Fruit fly (Drosophila melanogaster) whole organism, embryonic: Measurements from ENCODE around the gene Dbp73D.

Experiments used
- Abd-B ChIP-seq: fragments of 200-800 bp; sonication (Bioruptor generic); optimal IDR thresholded peaks from 2 replicates; lab custom pipeline; 2018; ENCODE audit warnings: missing biosample characterization, mild to moderate bottlenecking, missing genetic modification characterization, moderate library complexity
- Ada2b ChIP-seq: fragments of 200-800 bp; sonication (Bioruptor generic); IDR thresholded peaks from 2 replicates; pipeline ENCODE4 v1.3.6; 2022; ENCODE audit warnings: missing biosample characterization, missing genetic modification characterization
- Asciz ChIP-seq: fragments of 200-800 bp; sonication (Bioruptor generic); optimal IDR thresholded peaks from 2 replicates; lab custom pipeline; 2017; ENCODE audit warnings: missing biosample characterization, mild to moderate bottlenecking, missing genetic modification characterization, missing genetic modification reagents
- BEAF-32 ChIP-seq: fragments of 200-800 bp; sonication (Bioruptor generic); optimal IDR thresholded peaks from 3 replicates; lab custom pipeline; 2017; ENCODE audit warnings: missing biosample characterization, missing genetic modification characterization, mild to moderate bottlenecking, moderate library complexity, missing genetic modification reagents
- BtbVII ChIP-seq: fragments of 200-800 bp; sonication (Bioruptor generic); optimal IDR thresholded peaks from 3 replicates; lab custom pipeline; 2017; ENCODE audit warnings: missing biosample characterization, mild to moderate bottlenecking, missing genetic modification characterization
- CG10147 ChIP-seq: fragments of 200-800 bp; sonication (Bioruptor generic); optimal IDR thresholded peaks from 2 replicates; lab custom pipeline; 2019; ENCODE audit warnings: missing biosample characterization, mild to moderate bottlenecking, missing genetic modification characterization, moderate library complexity
- CG10209 ChIP-seq: fragments of 200-800 bp; sonication (Bioruptor generic); optimal IDR thresholded peaks from 3 replicates; lab custom pipeline; 2017; ENCODE audit warnings: missing biosample characterization, mild to moderate bottlenecking, missing genetic modification characterization, missing genetic modification reagents
- CG11093 ChIP-seq: fragments of 200-800 bp; sonication (Bioruptor generic); IDR thresholded peaks from 3 replicates; pipeline ENCODE4 v1.3.6; 2022; ENCODE audit warnings: missing biosample characterization, missing genetic modification characterization
- CG1529 ChIP-seq: fragments of 200-800 bp; sonication (Bioruptor generic); optimal IDR thresholded peaks from 3 replicates; lab custom pipeline; 2018; ENCODE audit warnings: missing biosample characterization, missing genetic modification characterization
- CG16863 ChIP-seq: fragments of 200-800 bp; sonication (Bioruptor generic); optimal IDR thresholded peaks from 3 replicates; lab custom pipeline; 2016; ENCODE audit warnings: missing biosample characterization, missing genetic modification characterization
- CG17829 ChIP-seq: fragments of 200-800 bp; optimal IDR thresholded peaks from 2 replicates; lab custom pipeline; 2019; ENCODE audit warnings: missing biosample characterization, mild to moderate bottlenecking, missing genetic modification characterization, moderate library complexity
- CG18011 ChIP-seq: fragments of 200-800 bp; sonication (Bioruptor generic); optimal IDR thresholded peaks from 2 replicates; lab custom pipeline; 2017; ENCODE audit warnings: missing biosample characterization, missing genetic modification characterization, mild to moderate bottlenecking, moderate library complexity, missing genotype
- CG18619 ChIP-seq: fragments of 200-800 bp; sonication (Bioruptor generic); optimal IDR thresholded peaks from 3 replicates; lab custom pipeline; 2017; ENCODE audit warnings: missing biosample characterization, mild to moderate bottlenecking, missing genetic modification characterization
- CG2129 ChIP-seq: fragments of 200-800 bp; sonication (Bioruptor generic); IDR thresholded peaks from 2 replicates; pipeline ENCODE4 v1.3.6; 2022; ENCODE audit warnings: missing biosample characterization, missing genetic modification characterization; ENCODE audit not compliant: partially characterized antibody
- CG31441 ChIP-seq: fragments of 200-800 bp; sonication (Bioruptor generic); IDR thresholded peaks from 2 replicates; pipeline ENCODE4 v1.3.6; 2022; ENCODE audit warnings: missing biosample characterization, missing genetic modification characterization
- CG32767 ChIP-seq: fragments of 200-800 bp; sonication (Bioruptor generic); IDR thresholded peaks from 2 replicates; pipeline ENCODE4 v1.3.6; 2022; ENCODE audit warnings: missing biosample characterization, missing genetic modification characterization
- CG4820 ChIP-seq: fragments of 200-800 bp; sonication (Bioruptor generic); optimal IDR thresholded peaks from 3 replicates; lab custom pipeline; 2016; ENCODE audit warnings: missing biosample characterization, missing genetic modification characterization
- CTCF ChIP-seq: fragments of 200-800 bp; sonication (Bioruptor generic); optimal IDR thresholded peaks from 2 replicates; lab custom pipeline; 2017; ENCODE audit warnings: missing biosample characterization, mild to moderate bottlenecking, missing genetic modification characterization, moderate library complexity
- Deaf1 ChIP-seq: fragments of 200-800 bp; optimal IDR thresholded peaks from 3 replicates; lab custom pipeline; 2019; ENCODE audit warnings: missing biosample characterization, mild to moderate bottlenecking, missing genetic modification characterization, moderate library complexity
- Hey ChIP-seq: fragments of 200-800 bp; sonication (Bioruptor generic); optimal IDR thresholded peaks from 3 replicates; lab custom pipeline; 2018; ENCODE audit warnings: missing biosample characterization, mild to moderate bottlenecking, missing genetic modification characterization
- Hmx ChIP-seq: fragments of 200-800 bp; sonication (Bioruptor generic); optimal IDR thresholded peaks from 2 replicates; lab custom pipeline; 2016; ENCODE audit warnings: missing biosample characterization, missing genetic modification characterization
- Hr39 ChIP-seq: fragments of >200 bp; optimal IDR thresholded peaks from 2 replicates; lab custom pipeline; 2017
- MTF-1 ChIP-seq: fragments of 200-800 bp; sonication (Bioruptor generic); optimal IDR thresholded peaks from 2 replicates; lab custom pipeline; 2018; ENCODE audit warnings: missing biosample characterization, mild to moderate bottlenecking, missing genetic modification characterization, borderline replicate concordance
- Max ChIP-seq: fragments of 200-800 bp; sonication (Bioruptor generic); optimal IDR thresholded peaks from 2 replicates; lab custom pipeline; 2016; ENCODE audit warnings: missing biosample characterization, mild to moderate bottlenecking, missing genetic modification characterization
- NC2β ChIP-seq: fragments of 200-800 bp; sonication (Bioruptor generic); optimal IDR thresholded peaks from 2 replicates; lab custom pipeline; 2016; ENCODE audit warnings: missing biosample characterization, missing genetic modification characterization
- NK7.1 ChIP-seq: fragments of 200-800 bp; sonication (Bioruptor generic); optimal IDR thresholded peaks from 3 replicates; lab custom pipeline; 2016; ENCODE audit warnings: missing biosample characterization, missing genetic modification characterization
- Rx ChIP-seq: fragments of 200-800 bp; sonication (Bioruptor generic); IDR thresholded peaks from 2 replicates; pipeline ENCODE4 v1.3.6; 2022; ENCODE audit warnings: missing biosample characterization, missing genetic modification characterization
- Sox100B ChIP-seq: fragments of 200-800 bp; sonication (Bioruptor generic); optimal IDR thresholded peaks from 3 replicates; lab custom pipeline; 2018; ENCODE audit warnings: missing biosample characterization, mild to moderate bottlenecking, missing genetic modification characterization
- Ssrp ChIP-seq: fragments of 200-800 bp; sonication (Bioruptor generic); optimal IDR thresholded peaks from 2 replicates; lab custom pipeline; 2018; ENCODE audit warnings: missing biosample characterization, mild to moderate bottlenecking, missing genetic modification characterization, moderate library complexity
- Stat92E ChIP-seq, 3 experiments: fragments of >200 bp in 2 of 3; fragments of 200-800 bp in 1 of 3; sonication (Bioruptor generic) in 1 of 3; optimal IDR thresholded peaks; 2 replicates each; lab custom pipeline; 2017 to 2019; ENCODE audit warnings: missing biosample characterization in 3 of 3, missing genetic modification characterization in 3 of 3, mild to moderate bottlenecking in 1 of 3, moderate library complexity in 1 of 3
- Vsx1 ChIP-seq: fragments of 200-800 bp; sonication (Bioruptor generic); optimal IDR thresholded peaks from 2 replicates; lab custom pipeline; 2017; ENCODE audit warnings: missing biosample characterization, mild to moderate bottlenecking, missing genetic modification characterization, missing genetic modification reagents
- abd-A ChIP-seq: fragments of 200-800 bp; sonication (Bioruptor generic); optimal IDR thresholded peaks from 3 replicates; lab custom pipeline; 2019; ENCODE audit warnings: missing biosample characterization, mild to moderate bottlenecking, missing genetic modification characterization, moderate library complexity
- amos ChIP-seq: fragments of 200-800 bp; sonication (Bioruptor generic); IDR thresholded peaks from 2 replicates; pipeline ENCODE4 v1.3.6; 2022; ENCODE audit warnings: missing biosample characterization, missing genetic modification characterization; ENCODE audit not compliant: partially characterized antibody
- aop ChIP-seq: fragments of 200-800 bp; sonication (Bioruptor generic); IDR thresholded peaks from 2 replicates; pipeline ENCODE4 v1.3.6; 2022; ENCODE audit warnings: missing biosample characterization, missing genetic modification characterization
- ash1 ChIP-seq: fragments of 200-800 bp; sonication (Bioruptor generic); optimal IDR thresholded peaks from 2 replicates; lab custom pipeline; 2018; ENCODE audit warnings: missing biosample characterization, mild to moderate bottlenecking, missing genetic modification characterization
- bigmax ChIP-seq: fragments of 200-800 bp; sonication (Bioruptor generic); optimal IDR thresholded peaks from 2 replicates; lab custom pipeline; 2018; ENCODE audit warnings: missing biosample characterization, mild to moderate bottlenecking, missing genetic modification characterization
- dmrt11E ChIP-seq: fragments of 200-800 bp; sonication (Bioruptor generic); optimal IDR thresholded peaks from 3 replicates; lab custom pipeline; 2018; ENCODE audit warnings: missing biosample characterization, mild to moderate bottlenecking, missing genetic modification characterization, moderate library complexity
- hth ChIP-seq: fragments of >200 bp; optimal IDR thresholded peaks from 2 replicates; lab custom pipeline; 2017; ENCODE audit warnings: inconsistent platforms
- insv ChIP-seq, 2 experiments: fragments of 200-800 bp; sonication (Bioruptor generic); optimal IDR thresholded peaks; 3 replicates each; lab custom pipeline; 2016 to 2018; ENCODE audit warnings: missing biosample characterization in 2 of 2, missing genetic modification characterization in 2 of 2
- lola ChIP-seq, 3 experiments: fragments of >200 bp in 2 of 3; fragments of 200-800 bp in 1 of 3; sonication (Bioruptor generic) in 1 of 3; optimal IDR thresholded peaks; 2 replicates each; lab custom pipeline; 2017 to 2019; ENCODE audit warnings: missing biosample characterization in 3 of 3, missing genetic modification characterization in 3 of 3, mild to moderate bottlenecking in 1 of 3, moderate library complexity in 1 of 3
- pum ChIP-seq: fragments of 200-800 bp; sonication (Bioruptor generic); optimal IDR thresholded peaks from 2 replicates; lab custom pipeline; 2016; ENCODE audit warnings: missing biosample characterization, missing genetic modification characterization
- pzg ChIP-seq: fragments of 200-800 bp; sonication (Bioruptor generic); optimal IDR thresholded peaks from 3 replicates; lab custom pipeline; 2018; ENCODE audit warnings: missing biosample characterization, mild to moderate bottlenecking, missing genetic modification characterization, moderate library complexity
- sens ChIP-seq: fragments of 200-800 bp; sonication (Bioruptor generic); peaks from one replicate; lab custom pipeline; 2016; ENCODE audit warnings: missing biosample characterization, missing genetic modification characterization
- shn ChIP-seq: fragments of 200-800 bp; sonication (Bioruptor generic); optimal IDR thresholded peaks from 3 replicates; lab custom pipeline; 2016; ENCODE audit warnings: missing biosample characterization, missing genetic modification characterization
- toy ChIP-seq: fragments of 200-800 bp; sonication (Bioruptor generic); IDR thresholded peaks from 2 replicates; pipeline ENCODE4 v1.3.6; 2022; ENCODE audit warnings: missing biosample characterization, missing genetic modification characterization
- ttk ChIP-seq: fragments of 200-800 bp; sonication (Bioruptor generic); IDR thresholded peaks from 2 replicates; pipeline ENCODE4 v2.1.2; 2022; ENCODE audit warnings: missing biosample characterization, missing genetic modification characterization
- tup ChIP-seq: fragments of 200-800 bp; sonication (Bioruptor generic); optimal IDR thresholded peaks from 2 replicates; lab custom pipeline; 2016; ENCODE audit warnings: missing biosample characterization, mild to moderate bottlenecking, missing genetic modification characterization, moderate library complexity
- unpg ChIP-seq: fragments of 200-800 bp; sonication (Bioruptor generic); optimal IDR thresholded peaks from 3 replicates; lab custom pipeline; 2018; ENCODE audit warnings: missing biosample characterization, mild to moderate bottlenecking, missing genetic modification characterization, moderate library complexity
- zen2 ChIP-seq: fragments of 200-800 bp; sonication (Bioruptor generic); IDR thresholded peaks from 3 replicates; pipeline ENCODE4 v1.3.6; 2022; ENCODE audit warnings: missing biosample characterization, missing genetic modification characterization; ENCODE audit not compliant: partially characterized antibody

The Dbp73D gene

dm6 chr3L:16768001-16768652 is 37.5 kb upstream of the Dbp73D start (continued):
- no peak for TF ChIP-seq CG32767
- no peak for TF ChIP-seq abd-A (tag; lab: Kevin White, UChicago)
- TF ChIP-seq CG2129 (GFP tag; lab: Robert Waterston, UW), result no peak
- TF ChIP-seq CG18619 (GFP tag; lab: Kevin White, UChicago), result no peak
- TF ChIP-seq CG10147, result no peak
- TF ChIP-seq insv (GFP tag; optimal IDR thresholded peaks at IDR 0.05; lab: Kevin White, UChicago), result peak in 1 of 2 experiments; percentile 27
- TF ChIP-seq unpg (GFP tag; lab: Kevin White, UChicago), result peak; percentile 49
- TF ChIP-seq Max, result peak; percentile 2
- no peak for TF ChIP-seq shn (GFP tag; lab: Kevin White, UChicago)
- no peak for TF ChIP-seq Hey
- TF ChIP-seq hth (lab: Kevin White, UChicago), result peak; percentile 84
- peak; percentile 27 for TF ChIP-seq Ssrp (tag; lab: Kevin White, UChicago)
- TF ChIP-seq ttk (GFP tag; lab: Robert Waterston, UW), result peak; percentile 15; the same call in 1 of the 2 replicates
- TF ChIP-seq zen2, result no peak
- TF ChIP-seq Stat92E (GFP tag; optimal IDR thresholded peaks at IDR 0.05; lab: Kevin White, UChicago), result no peak
- no peak for TF ChIP-seq Deaf1 (tag; lab: Kevin White, UChicago)
- peak; percentile 22 for TF ChIP-seq Abd-B (GFP tag; lab: Kevin White, UChicago)
- TF ChIP-seq dmrt11E (tag; lab: Kevin White, UChicago), result peak; percentile 69
- no peak for TF ChIP-seq Sox100B (GFP tag; lab: Kevin White, UChicago)
- TF ChIP-seq CG17829, result peak; percentile 54
- peak; percentile 39 for TF ChIP-seq pum (GFP tag; lab: Kevin White, UChicago)
- TF ChIP-seq BEAF-32 (GFP tag; lab: Kevin White, UChicago), result no peak
- TF ChIP-seq MTF-1 (GFP tag; lab: Kevin White, UChicago), result no peak
- TF ChIP-seq pzg, result no peak
- TF ChIP-seq ash1 (GFP tag; lab: Kevin White, UChicago), result no peak
- TF ChIP-seq tup (GFP tag; lab: Kevin White, UChicago), result no peak
- TF ChIP-seq toy, result no peak
- TF ChIP-seq CG18011, result no peak
- no peak for TF ChIP-seq CTCF (GFP tag; lab: Kevin White, UChicago)
- no peak for TF ChIP-seq amos (GFP tag; lab: Robert Waterston, UW)
- no peak for TF ChIP-seq CG16863 (GFP tag; lab: Kevin White, UChicago)
- no peak for TF ChIP-seq Hmx
- TF ChIP-seq NC2β, result peak; percentile 28
- peak in 1 of 3 experiments; percentile 44 for TF ChIP-seq lola (GFP tag; optimal IDR thresholded peaks at IDR 0.05; lab: Kevin White, UChicago)
- TF ChIP-seq CG1529, result no peak
- no peak for TF ChIP-seq bigmax (GFP tag; lab: Kevin White, UChicago)
- TF ChIP-seq Asciz (GFP tag; lab: Kevin White, UChicago), result no peak
- TF ChIP-seq CG10209 (GFP tag; lab: Kevin White, UChicago), result peak; percentile 8
- TF ChIP-seq sens, result peak; percentile 94
- TF ChIP-seq Vsx1 (GFP tag; lab: Kevin White, UChicago), result no peak
- no peak for TF ChIP-seq Hr39 (lab: Kevin White, UChicago)
- TF ChIP-seq CG4820 (GFP tag; lab: Kevin White, UChicago), result peak; percentile 25
- no peak for TF ChIP-seq Ada2b (GFP tag; lab: Robert Waterston, UW)
- no peak for TF ChIP-seq aop (GFP tag; lab: Robert Waterston, UW)
- TF ChIP-seq NK7.1, result peak; percentile 22
- TF ChIP-seq CG31441, result peak; percentile 44
- TF ChIP-seq CG11093 (GFP tag; lab: Robert Waterston, UW), result 0 out of 3 replicates have a peak, but pooled peaks have one; percentile 31
- no peak for TF ChIP-seq BtbVII
- 0 out of 2 replicates have a peak, but pooled peaks have one; percentile 22 for TF ChIP-seq Rx (GFP tag; lab: Robert Waterston, UW)
